Worm (Caenorhabditis elegans): ENCODE results near the gene T05A8.7.

T05A8.7 gene

ce11 chrII:2719212-2719611, 22.9 kb downstream of the T05A8.7 start:
- TF ChIP-seq nhr-76 (tag; optimal IDR thresholded peaks at IDR 0.05) (no peak), ztf-11 (tag; optimal IDR thresholded peaks at IDR 0.05) (no peak), unc-30 (tag; optimal IDR thresholded peaks at IDR 0.05) (no peak), zag-1 (tag; optimal IDR thresholded peaks at IDR 0.05) (no peak), nhr-28 (tag; optimal IDR thresholded peaks at IDR 0.05) (no peak), blmp-1 (tag; optimal IDR thresholded peaks at IDR 0.05) (no peak), aly-2 (tag; optimal IDR thresholded peaks at IDR 0.05) (no peak), irx-1 (tag; optimal IDR thresholded peaks at IDR 0.05) (no peak)

ce11 chrII:2717335-2717734, 24.8 kb downstream of the T05A8.7 start, which contains the start of gene T05A8.3:
Gene T05A8.3, minus strand, starts transcription at chrII:2717435.
- no peak for TF ChIP-seq ces-1 (GFP tag; optimal IDR thresholded peaks at IDR 0.05)
- TF ChIP-seq pax-3 (tag; optimal IDR thresholded peaks at IDR 0.05): no peak
- no peak for TF ChIP-seq tbx-2 (tag; optimal IDR thresholded peaks at IDR 0.05)
- TF ChIP-seq sox-4 (tag; optimal IDR thresholded peaks at IDR 0.05): no peak
- TF ChIP-seq jun-1 (tag; optimal IDR thresholded peaks at IDR 0.05): no peak
- no peak for TF ChIP-seq nhr-71 (tag; optimal IDR thresholded peaks at IDR 0.05)
- no peak for TF ChIP-seq lir-3 (tag; optimal IDR thresholded peaks at IDR 0.05; ENCODE audit: poor library complexity)

DNA sequence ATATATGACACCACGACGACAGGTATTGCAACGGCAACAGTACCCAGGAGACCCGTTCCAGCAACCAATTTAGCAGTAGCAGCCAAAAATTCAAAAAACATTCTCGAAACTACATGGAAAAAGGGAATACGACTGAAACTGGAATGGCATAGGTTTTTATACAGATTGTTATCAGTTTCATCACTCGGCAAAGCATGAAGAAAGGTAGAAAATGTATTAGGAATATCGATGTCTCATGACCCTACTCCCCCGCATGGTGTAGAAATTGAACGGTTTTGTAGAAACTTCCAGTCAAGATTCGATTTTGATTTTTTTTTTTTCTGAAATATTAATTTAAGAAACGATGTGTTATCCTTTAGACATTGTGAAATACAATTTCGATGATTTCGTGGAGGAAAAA, 31.2 kb downstream of the T05A8.7 start, which contains the start of gene T05A8.2:
TSS of gene T05A8.2 (minus strand) at position 101 of the 400 bp plus-strand sequence.
- TF ChIP-seq unc-130 (tag; optimal IDR thresholded peaks at IDR 0.05) (no peak), ceh-90 (tag; optimal IDR thresholded peaks at IDR 0.05) (no peak), isw-1 (GFP tag; IDR thresholded peaks at IDR 0.05) (no peak), C04F5.9 (tag; optimal IDR thresholded peaks at IDR 0.05) (no peak), C34B4.2 (tag; optimal IDR thresholded peaks at IDR 0.05) (no peak), nhr-76 (tag; optimal IDR thresholded peaks at IDR 0.05) (no peak), lin-35 (GFP tag; optimal IDR thresholded peaks at IDR 0.05) (no peak), nhr-71 (tag; optimal IDR thresholded peaks at IDR 0.05) (no peak), grh-1 (GFP tag; IDR thresholded peaks at IDR 0.05) (no peak), ceh-82 (tag; optimal IDR thresholded peaks at IDR 0.05) (no peak), xbp-1 (tag; optimal IDR thresholded peaks at IDR 0.05) (no peak), fkh-10 (GFP tag; optimal IDR thresholded peaks at IDR 0.05) (no peak), lin-15B (tag; optimal IDR thresholded peaks at IDR 0.05) (no peak), elt-3 (tag; optimal IDR thresholded peaks at IDR 0.05) (no peak), unc-98 (GFP tag; IDR thresholded peaks at IDR 0.05) (no peak), sox-4 (tag; optimal IDR thresholded peaks at IDR 0.05) (no peak), ama-1 (optimal IDR thresholded peaks at IDR 0.05) (no peak), tbx-2 (tag; optimal IDR thresholded peaks at IDR 0.05) (no peak), nhr-77 (tag; optimal IDR thresholded peaks at IDR 0.05) (no peak)

DNA sequence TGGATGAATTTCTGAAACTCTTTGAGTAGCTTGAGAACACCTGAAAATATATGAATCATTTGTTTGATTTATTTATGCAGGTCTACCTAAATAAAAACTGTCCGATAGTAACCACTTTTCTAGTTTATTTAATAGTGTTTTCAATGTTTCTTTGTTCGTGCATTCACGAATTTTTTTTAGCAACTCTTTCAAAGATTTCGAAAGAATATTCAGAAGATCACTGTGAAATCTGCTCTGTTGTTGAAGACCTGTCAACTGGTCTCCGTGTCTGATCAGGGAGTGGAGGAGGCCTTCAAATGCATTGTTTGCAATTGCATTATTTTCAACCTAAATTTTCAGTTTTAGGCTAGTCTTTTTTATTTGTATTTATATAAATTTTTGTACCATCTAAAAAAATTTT, 32.2 kb downstream of the T05A8.7 start, which contains the start of gene T05A8.1:
TSS of gene T05A8.1 (minus strand) at position 101 of the 400 bp plus-strand sequence.
- TF ChIP-seq efl-3 (GFP tag; optimal IDR thresholded peaks at IDR 0.05) (no peak), sptf-1 (tag; optimal IDR thresholded peaks at IDR 0.05) (no peak), snpc-4 (tag; optimal IDR thresholded peaks at IDR 0.05) (no peak), zip-4 (GFP tag; optimal IDR thresholded peaks at IDR 0.05) (no peak), ceh-88 (GFP tag; IDR thresholded peaks at IDR 0.05) (no peak), nhr-84 (tag; optimal IDR thresholded peaks at IDR 0.05) (no peak), tlp-1 (tag; optimal IDR thresholded peaks at IDR 0.05) (no peak), mef-2 (tag; optimal IDR thresholded peaks at IDR 0.05) (no peak), isw-1 (GFP tag; IDR thresholded peaks at IDR 0.05) (no peak), aha-1 (tag; optimal IDR thresholded peaks at IDR 0.05) (no peak), nhr-20 (tag; optimal IDR thresholded peaks at IDR 0.05) (no peak), alr-1 (tag; optimal IDR thresholded peaks at IDR 0.05; ENCODE audit: borderline replicate concordance) (no peak), swsn-7 (tag; optimal IDR thresholded peaks at IDR 0.05) (no peak), egl-13 (tag; optimal IDR thresholded peaks at IDR 0.05) (no peak), ceh-82 (tag; optimal IDR thresholded peaks at IDR 0.05) (no peak), lin-15B (tag; optimal IDR thresholded peaks at IDR 0.05) (no peak), irx-1 (tag; optimal IDR thresholded peaks at IDR 0.05) (no peak), blmp-1 (tag; optimal IDR thresholded peaks at IDR 0.05) (no peak), ceh-8 (GFP tag; optimal IDR thresholded peaks at IDR 0.05) (no peak), aly-2 (tag; optimal IDR thresholded peaks at IDR 0.05) (no peak)

Data from whole organism, L1 larva.